Worm (Caenorhabditis elegans) whole organism, young adult: ENCODE data around the gene srab-13.

Experiments
- B0019.2 ChIP-seq: fragments of 200-800 bp; sonication (Bioruptor generic); conservative IDR thresholded peaks from 2 replicates; pipeline ENCODE4 v1.3.6; 2022; ENCODE audit warnings: missing genetic modification reagents, missing genetic modification characterization, missing compliant biosample characterization
- B0261.1 ChIP-seq: sonication (generic microtip); optimal IDR thresholded peaks from 2 replicates; lab custom pipeline; 2016; ENCODE audit warnings: mild to moderate bottlenecking, missing genetic modification characterization, moderate library complexity, missing compliant biosample characterization
- C17E4.6 ChIP-seq: fragments of 200-800 bp; sonication (Bioruptor generic); IDR thresholded peaks from 2 replicates; pipeline ENCODE4 v1.3.6; 2022; ENCODE audit warnings: missing genetic modification reagents, missing genetic modification characterization, missing compliant biosample characterization
- D2030.7 ChIP-seq: fragments of 200-800 bp; sonication (Bioruptor generic); IDR thresholded peaks from 2 replicates; pipeline ENCODE4 v1.3.6; 2022; ENCODE audit warnings: missing genetic modification reagents, missing genetic modification characterization, missing compliant biosample characterization
- F33H1.4 ChIP-seq: fragments of 200-800 bp; sonication (Bioruptor generic); IDR thresholded peaks from 2 replicates; pipeline ENCODE4 v1.3.6; 2022; ENCODE audit warnings: missing genetic modification reagents, missing genetic modification characterization, missing compliant biosample characterization
- F49E8.2 ChIP-seq: sonication (generic microtip); optimal IDR thresholded peaks from 3 replicates; lab custom pipeline; 2017; ENCODE audit warnings: missing genetic modification characterization, mild to moderate bottlenecking, missing compliant biosample characterization, antibody characterized with exemption, moderate library complexity; ENCODE audit not compliant: insufficient read depth
- T26A5.8 ChIP-seq: sonication (generic microtip); optimal IDR thresholded peaks from 2 replicates; lab custom pipeline; 2016; ENCODE audit warnings: missing genetic modification characterization, missing compliant biosample characterization
- Y56A3A.18 ChIP-seq: fragments of 200-800 bp; sonication (Bioruptor generic); IDR thresholded peaks from 2 replicates; pipeline ENCODE4 v1.3.6; 2022; ENCODE audit warnings: missing genetic modification reagents, missing genetic modification characterization, missing compliant biosample characterization
- Y67H2A.10 ChIP-seq: fragments of 200-800 bp; sonication (Bioruptor generic); conservative IDR thresholded peaks from 2 replicates; pipeline ENCODE4 v1.3.6; 2022; ENCODE audit warnings: missing genetic modification reagents, missing genetic modification characterization, missing compliant biosample characterization
- athp-1 ChIP-seq: sonication (generic microtip); optimal IDR thresholded peaks from 2 replicates; lab custom pipeline; 2017; ENCODE audit warnings: mild to moderate bottlenecking, missing genetic modification characterization, missing compliant biosample characterization
- cebp-2 ChIP-seq: fragments of 200-800 bp; sonication (Bioruptor generic); IDR thresholded peaks from 2 replicates; pipeline ENCODE4 v1.3.6; 2022; ENCODE audit warnings: missing genetic modification characterization, missing compliant biosample characterization
- ceh-91 ChIP-seq: fragments of 200-800 bp; sonication (Bioruptor generic); IDR thresholded peaks from 2 replicates; pipeline ENCODE4 v1.3.6; 2022; ENCODE audit warnings: missing genetic modification reagents, missing genetic modification characterization, missing compliant biosample characterization
- dox-1 ChIP-seq: fragments of 200-800 bp; sonication (Bioruptor generic); IDR thresholded peaks from 2 replicates; pipeline ENCODE4 v1.3.6; 2022; ENCODE audit warnings: missing genetic modification reagents, missing genetic modification characterization, missing compliant biosample characterization
- dpl-1 ChIP-seq: fragments of 150-350 bp; optimal IDR thresholded peaks from 2 replicates; lab custom pipeline; 2014; ENCODE audit warnings: missing biosample characterization, missing genetic modification reagents, missing genetic modification characterization
- efl-1 ChIP-seq: fragments of 150-350 bp; optimal IDR thresholded peaks from 2 replicates; lab custom pipeline; 2014; ENCODE audit warnings: missing biosample characterization, missing genetic modification reagents, missing genetic modification characterization
- egrh-3 ChIP-seq: fragments of 200-800 bp; sonication (Bioruptor generic); IDR thresholded peaks from 2 replicates; pipeline ENCODE4 v1.3.6; 2022; ENCODE audit warnings: missing genetic modification reagents, missing genetic modification characterization, missing compliant biosample characterization
- ets-4 ChIP-seq: fragments of 200-800 bp; sonication (Bioruptor generic); optimal IDR thresholded peaks from 2 replicates; lab custom pipeline; 2018; ENCODE audit warnings: mild to moderate bottlenecking, missing genetic modification characterization, missing compliant biosample characterization
- hlh-26 ChIP-seq: fragments of 200-800 bp; sonication (Bioruptor generic); conservative IDR thresholded peaks from 2 replicates; pipeline ENCODE4 v1.3.6; 2022; ENCODE audit warnings: missing genetic modification reagents, missing genetic modification characterization, missing compliant biosample characterization
- hmg-1.2 ChIP-seq: fragments of 200-800 bp; sonication (Bioruptor generic); IDR thresholded peaks from 2 replicates; pipeline ENCODE4 v1.3.6; 2022; ENCODE audit warnings: missing genetic modification reagents, missing genetic modification characterization, missing compliant biosample characterization
- let-607 ChIP-seq, 2 experiments: fragments of 200-800 bp in 1 of 2; sonication (Bioruptor generic) in 1 of 2; sonication (generic microtip) in 1 of 2; optimal IDR thresholded peaks; 2 replicates each; lab custom pipeline; 2016 to 2018; ENCODE audit warnings: mild to moderate bottlenecking in 2 of 2, missing compliant biosample characterization in 2 of 2, missing genetic modification characterization in 2 of 2, moderate library complexity in 2 of 2, missing genotype in 1 of 2
- lin-54 ChIP-seq: fragments of 200-800 bp; sonication (Bioruptor generic); optimal IDR thresholded peaks from 2 replicates; lab custom pipeline; 2018; ENCODE audit warnings: mild to moderate bottlenecking, missing genetic modification characterization, missing compliant biosample characterization
- lsl-1 ChIP-seq: fragments of 200-800 bp; sonication (Bioruptor generic); optimal IDR thresholded peaks from 2 replicates; lab custom pipeline; 2018; ENCODE audit warnings: mild to moderate bottlenecking, missing genetic modification characterization, moderate library complexity, missing compliant biosample characterization
- madf-10 ChIP-seq: sonication (generic microtip); optimal IDR thresholded peaks from 2 replicates; lab custom pipeline; 2016; ENCODE audit warnings: mild to moderate bottlenecking, missing genetic modification characterization, missing compliant biosample characterization
- madf-6 ChIP-seq: fragments of 200-800 bp; sonication (Bioruptor generic); IDR thresholded peaks from 2 replicates; pipeline ENCODE4 v1.3.6; 2022; ENCODE audit warnings: missing genetic modification reagents, missing genetic modification characterization, missing compliant biosample characterization
- madf-8 ChIP-seq: fragments of 200-800 bp; sonication (Bioruptor generic); conservative IDR thresholded peaks from 2 replicates; pipeline ENCODE4 v1.3.6; 2022; ENCODE audit warnings: missing genetic modification reagents, missing genetic modification characterization, missing compliant biosample characterization
- nfya-2 ChIP-seq: fragments of 200-800 bp; sonication (Bioruptor generic); IDR thresholded peaks from 2 replicates; pipeline ENCODE4 v1.3.6; 2022; ENCODE audit warnings: missing genetic modification reagents, missing genetic modification characterization, missing compliant biosample characterization
- pbrm-1 ChIP-seq: fragments of 200-800 bp; sonication (Bioruptor generic); IDR thresholded peaks from 2 replicates; pipeline ENCODE4 v1.3.6; 2022; ENCODE audit warnings: missing genetic modification reagents, missing genetic modification characterization, missing compliant biosample characterization
- rcor-1 ChIP-seq: fragments of 200-800 bp; sonication (Bioruptor generic); IDR thresholded peaks from 2 replicates; pipeline ENCODE4 v1.3.6; 2022; ENCODE audit warnings: missing genetic modification reagents, missing genetic modification characterization, missing compliant biosample characterization
- sdz-38 ChIP-seq: sonication (generic microtip); optimal IDR thresholded peaks from 2 replicates; lab custom pipeline; 2016; ENCODE audit warnings: missing genotype, missing genetic modification characterization, missing compliant biosample characterization
- snpc-1.1 ChIP-seq: sonication (generic microtip); optimal IDR thresholded peaks from 2 replicates; lab custom pipeline; 2017; ENCODE audit warnings: missing genetic modification characterization, mild to moderate bottlenecking, missing compliant biosample characterization, antibody characterized with exemption, moderate library complexity, missing genotype, missing genetic modification reagents; ENCODE audit not compliant: insufficient read depth
- snpc-1.3 ChIP-seq: sonication (generic microtip); optimal IDR thresholded peaks from 2 replicates; lab custom pipeline; 2017; ENCODE audit warnings: missing genetic modification characterization, mild to moderate bottlenecking, missing compliant biosample characterization, antibody characterized with exemption, moderate library complexity, missing genotype, missing genetic modification reagents; ENCODE audit not compliant: insufficient read depth
- snpc-3.4 ChIP-seq: sonication (generic microtip); optimal IDR thresholded peaks from 2 replicates; lab custom pipeline; 2017; ENCODE audit warnings: missing genetic modification characterization, mild to moderate bottlenecking, missing compliant biosample characterization, antibody characterized with exemption, moderate library complexity, missing genotype, missing genetic modification reagents
- snpc-4 ChIP-seq, 5 experiments: fragments of 150-350 bp in 1 of 5; sonication (generic microtip) in 4 of 5; optimal IDR thresholded peaks; 2 replicates each; lab custom pipeline; 2014 to 2018; ENCODE audit warnings: missing genetic modification characterization in 5 of 5, missing biosample characterization in 3 of 5, antibody characterized with exemption in 2 of 5, mild to moderate bottlenecking in 2 of 5, missing compliant biosample characterization in 2 of 5, missing genotype in 2 of 5, moderate library complexity in 2 of 5, missing genetic modification reagents in 1 of 5
- tlf-1 ChIP-seq: fragments of 200-800 bp; sonication (Bioruptor generic); optimal IDR thresholded peaks from 2 replicates; lab custom pipeline; 2018; ENCODE audit warnings: mild to moderate bottlenecking, missing genetic modification characterization, missing compliant biosample characterization
- unc-130 ChIP-seq: sonication (generic microtip); optimal IDR thresholded peaks from 2 replicates; lab custom pipeline; 2016; ENCODE audit warnings: missing genetic modification reagents, missing genetic modification characterization, missing compliant biosample characterization
- xnd-1 ChIP-seq: sonication (generic microtip); optimal IDR thresholded peaks from 2 replicates; lab custom pipeline; 2016; ENCODE audit warnings: missing genotype, missing genetic modification reagents, missing genetic modification characterization, missing compliant biosample characterization
- ztf-6 ChIP-seq: fragments of 200-800 bp; sonication (Bioruptor generic); IDR thresholded peaks from 2 replicates; pipeline ENCODE4 v1.3.6; 2022; ENCODE audit warnings: missing genetic modification reagents, missing genetic modification characterization, missing compliant biosample characterization

srab-13 gene

DNA sequence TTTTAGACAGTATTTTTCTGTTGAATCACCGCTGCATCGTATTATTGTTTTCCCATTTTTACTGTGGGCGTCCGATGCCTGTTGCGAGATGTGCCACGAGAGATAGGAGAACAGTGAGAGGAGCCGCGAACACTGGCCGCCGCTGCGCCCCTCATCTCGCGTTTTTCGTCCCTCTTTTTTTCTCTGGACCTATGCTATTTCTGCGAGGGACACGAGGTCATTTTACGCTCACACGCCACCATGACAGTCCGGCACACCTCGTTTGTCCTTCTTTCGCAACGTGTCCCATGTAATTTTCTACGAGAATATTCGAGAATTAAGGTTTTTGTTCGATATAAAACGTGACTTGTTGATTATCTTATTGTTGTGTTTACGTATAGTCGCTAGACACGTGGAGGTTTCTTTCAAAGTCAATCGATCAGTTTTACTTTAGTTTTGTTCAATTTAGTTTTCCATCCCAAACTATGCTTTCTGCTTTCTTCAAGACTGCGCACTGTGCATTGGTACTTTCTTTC is 40.4 kb upstream of the srab-13 start, which contains the start of gene lbp-9 (continued):
- TF ChIP-seq hlh-26 (GFP tag; lab: Robert Waterston, UW) (no peak), B0261.1 (no peak), rcor-1 (GFP tag; lab: Robert Waterston, UW) (no peak), athp-1 (tag; lab: Kevin White, UChicago) (peak; percentile 0), ztf-6 (no peak)

DNA sequence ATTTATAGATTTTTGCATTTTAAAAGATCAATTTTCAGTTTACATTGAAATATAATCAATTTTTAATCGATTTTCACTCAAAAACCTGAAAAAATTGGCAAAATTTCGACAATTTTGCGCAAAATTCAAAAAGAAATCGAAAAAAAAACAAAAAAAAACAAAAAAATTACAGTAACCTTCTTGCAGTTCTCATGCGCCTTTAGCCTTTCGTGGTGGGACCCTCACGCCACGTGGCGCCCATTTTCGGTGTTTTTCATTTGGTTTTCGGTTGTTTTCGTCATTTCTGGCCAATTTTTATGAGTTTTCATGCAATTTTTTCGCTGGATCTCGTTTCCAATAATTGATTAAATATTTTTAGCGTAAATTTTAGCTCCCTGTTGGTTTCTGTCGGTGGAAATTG is 39.7 kb upstream of the srab-13 start:
- TF ChIP-seq F33H1.4 (GFP tag; lab: Robert Waterston, UW), result peak; percentile 91
- TF ChIP-seq D2030.7 (GFP tag; lab: Robert Waterston, UW), result peak; percentile 88
- TF ChIP-seq snpc-3.4 (tag; lab: Kevin White, UChicago), result peak; percentile 68
- peak; percentile 69 for TF ChIP-seq snpc-1.3 (tag; lab: Kevin White, UChicago)
- peak; percentile 31 for TF ChIP-seq snpc-1.1
- peak; percentile 68; the same call in 1 of the 2 replicates for TF ChIP-seq C17E4.6 (GFP tag; lab: Robert Waterston, UW)
- TF ChIP-seq pbrm-1, result peak; percentile 65
- TF ChIP-seq hmg-1.2 (GFP tag; lab: Robert Waterston, UW), result peak; percentile 33; the same call in 1 of the 2 replicates
- peak; percentile 72 for TF ChIP-seq madf-8 (GFP tag; lab: Robert Waterston, UW)
- TF ChIP-seq Y67H2A.10, result 0 out of 2 replicates have a peak, but pooled peaks have one; percentile 30
- peak; percentile 55; the same call in 1 of the 2 replicates for TF ChIP-seq B0019.2 (GFP tag; lab: Robert Waterston, UW)
- no peak for TF ChIP-seq T26A5.8 (tag; lab: Kevin White, UChicago)
- no peak for TF ChIP-seq Y56A3A.18 (GFP tag; lab: Robert Waterston, UW)
- no peak for TF ChIP-seq cebp-2
- no peak for TF ChIP-seq madf-10 (tag; lab: Kevin White, UChicago)
- peak; percentile 4 for TF ChIP-seq snpc-4 (GFP tag; optimal IDR thresholded peaks at IDR 0.05; lab: Kevin White, UChicago)
- TF ChIP-seq snpc-4 (tag; optimal IDR thresholded peaks at IDR 0.05; lab: Kevin White, UChicago), result no peak
- no peak for TF ChIP-seq B0261.1
- peak; percentile 51 for TF ChIP-seq F49E8.2 (tag; lab: Kevin White, UChicago)
- TF ChIP-seq madf-6 (GFP tag; lab: Robert Waterston, UW), result peak; percentile 89
- TF ChIP-seq let-607 (tag; optimal IDR thresholded peaks at IDR 0.05; lab: Kevin White, UChicago), result peak in 1 of 2 experiments; percentile 63
- TF ChIP-seq tlf-1 (GFP tag; lab: Kevin White, UChicago), result peak; percentile 33
- no peak for TF ChIP-seq egrh-3 (GFP tag; lab: Robert Waterston, UW)
- TF ChIP-seq xnd-1 (tag; lab: Kevin White, UChicago), result peak; percentile 52
- peak; percentile 1 for TF ChIP-seq lin-54
- peak; percentile 89 for TF ChIP-seq efl-1
- TF ChIP-seq dpl-1 (GFP tag; lab: Kevin White, UChicago), result peak; percentile 67
- peak; percentile 89 for TF ChIP-seq lsl-1
- TF ChIP-seq nfya-2 (GFP tag; lab: Robert Waterston, UW), result no peak
- no peak for TF ChIP-seq sdz-38
- no peak for TF ChIP-seq unc-130
- TF ChIP-seq rcor-1 (GFP tag; lab: Robert Waterston, UW), result 0 out of 2 replicates have a peak, but pooled peaks have one; percentile 8
- TF ChIP-seq ets-4 (GFP tag; lab: Kevin White, UChicago), result no peak
- TF ChIP-seq dox-1 (GFP tag; lab: Robert Waterston, UW), result peak; percentile 6; the same call in 1 of the 2 replicates
- peak; percentile 90 for TF ChIP-seq ceh-91 (GFP tag; lab: Robert Waterston, UW)
- TF ChIP-seq, all 124 proteins: peak for 24
